Worm (Caenorhabditis elegans) whole organism, L4 larva: ENCODE results near the gene Y57G11C.14.

Source experiments
- ces-1 ChIP-seq: fragments of 150-350 bp; sonication (generic microtip); optimal IDR thresholded peaks from 4 replicates; lab custom pipeline; 2014; ENCODE audit warnings: missing biosample characterization, missing genetic modification reagents, missing genetic modification characterization
- lin-13 ChIP-seq: fragments of 150-350 bp; optimal IDR thresholded peaks from 2 replicates; lab custom pipeline; 2014; ENCODE audit warnings: missing biosample characterization, missing genetic modification reagents, missing genetic modification characterization
- nhr-10 ChIP-seq: fragments of 150-350 bp; optimal IDR thresholded peaks from 2 replicates; lab custom pipeline; 2014; ENCODE audit warnings: missing biosample characterization, missing genetic modification characterization
- nhr-111 ChIP-seq: fragments of 200-800 bp; sonication (Bioruptor generic); optimal IDR thresholded peaks from 2 replicates; lab custom pipeline; 2018; ENCODE audit warnings: mild to moderate bottlenecking, missing genetic modification characterization, missing compliant biosample characterization
- nhr-28 ChIP-seq: fragments of 150-350 bp; optimal IDR thresholded peaks from 2 replicates; lab custom pipeline; 2014; ENCODE audit warnings: missing biosample characterization, missing genetic modification characterization
- nhr-76 ChIP-seq: fragments of 150-350 bp; optimal IDR thresholded peaks from 2 replicates; lab custom pipeline; 2014; ENCODE audit warnings: missing biosample characterization, missing genetic modification characterization
- pha-4 ChIP-seq, 2 experiments: fragments of 150-350 bp in 1 of 2; fragments of 200-800 bp in 1 of 2; sonication (Bioruptor generic) in 1 of 2; IDR thresholded peaks in 1 of 2; optimal IDR thresholded peaks in 1 of 2; 2 replicates each; pipeline versions ENCODE4 v1.3.6 to Lab custom; 2014 to 2022; ENCODE audit warnings: missing genetic modification characterization in 2 of 2, missing genetic modification reagents in 2 of 2, missing biosample characterization in 1 of 2, missing compliant biosample characterization in 1 of 2
- snpc-1.2 ChIP-seq: fragments of 200-800 bp; sonication (Bioruptor generic); IDR thresholded peaks from 2 replicates; pipeline ENCODE4 v1.3.6; 2022; ENCODE audit warnings: missing genetic modification reagents, missing genetic modification characterization, missing compliant biosample characterization
- unc-130 ChIP-seq: sonication (generic microtip); optimal IDR thresholded peaks from 2 replicates; lab custom pipeline; 2016; ENCODE audit warnings: missing genetic modification reagents, missing genetic modification characterization, missing compliant biosample characterization

- TF ChIP-seq lin-13 (GFP tag; lab: Kevin White, UChicago) (peak; percentile 80), nhr-76 (no peak), pha-4 (GFP tag; IDR thresholded peaks at IDR 0.05; lab: Robert Waterston, UW) (no peak; the same call in none of the 2 replicates), pha-4 (tag; optimal IDR thresholded peaks at IDR 0.05; lab: Kevin White, UChicago) (no peak), unc-130 (peak; percentile 20), nhr-111 (GFP tag; lab: Kevin White, UChicago) (peak; percentile 81), snpc-1.2 (GFP tag; lab: Robert Waterston, UW) (peak; percentile 99), ces-1 (GFP tag; lab: Kevin White, UChicago) (no peak), nhr-28 (tag; lab: Kevin White, UChicago) (peak; percentile 42), nhr-10 (tag; lab: Kevin White, UChicago) (no peak)
Measured at ce11 chrIV:14838095-14838494, 39.0 kb downstream of the Y57G11C.14 start.
